Fruit fly (Drosophila melanogaster) whole organism, embryonic: ENCODE data around the gene CG13055.

Experiments
- Awh ChIP-seq: fragments of 200-800 bp; sonication (Bioruptor generic); IDR thresholded peaks from 2 replicates; pipeline ENCODE4, ENCODE4 v1.3.6; 2022; ENCODE audit warnings: missing biosample characterization, missing genetic modification characterization
- B-H2 ChIP-seq: fragments of 200-800 bp; sonication (Bioruptor generic); optimal IDR thresholded peaks from 2 replicates; lab custom pipeline; 2018; ENCODE audit warnings: missing biosample characterization, mild to moderate bottlenecking, missing genetic modification characterization
- C15 ChIP-seq: fragments of 200-800 bp; sonication (Bioruptor generic); IDR thresholded peaks from 3 replicates; pipeline ENCODE4 v1.3.6; 2022; ENCODE audit warnings: missing biosample characterization, missing genetic modification characterization
- CG10321 ChIP-seq: fragments of 200-800 bp; sonication (Bioruptor generic); IDR thresholded peaks from 2 replicates; pipeline ENCODE4 v1.3.6; 2022; ENCODE audit warnings: missing biosample characterization, missing genetic modification characterization
- CG10565 ChIP-seq: fragments of 200-800 bp; sonication (Bioruptor generic); optimal IDR thresholded peaks from 3 replicates; lab custom pipeline; 2016; ENCODE audit warnings: missing biosample characterization, mild to moderate bottlenecking, missing genetic modification characterization
- CG11456 ChIP-seq: fragments of 200-800 bp; sonication (Bioruptor generic); IDR thresholded peaks from 3 replicates; pipeline ENCODE4 v1.3.6; 2022; ENCODE audit warnings: missing biosample characterization, missing genetic modification characterization
- CG12219 ChIP-seq: fragments of 200-800 bp; sonication (Bioruptor generic); optimal IDR thresholded peaks from 3 replicates; lab custom pipeline; 2018; ENCODE audit warnings: missing biosample characterization, mild to moderate bottlenecking, missing genetic modification characterization
- CG1233 ChIP-seq: fragments of 200-800 bp; sonication (Bioruptor generic); optimal IDR thresholded peaks from 4 replicates; lab custom pipeline; 2018; ENCODE audit warnings: missing biosample characterization, mild to moderate bottlenecking, missing genetic modification characterization
- CG14710 ChIP-seq: fragments of 200-800 bp; sonication (Bioruptor generic); optimal IDR thresholded peaks from 3 replicates; lab custom pipeline; 2019; ENCODE audit warnings: missing biosample characterization, mild to moderate bottlenecking, missing genetic modification characterization, moderate library complexity
- CG17186 ChIP-seq: fragments of 200-800 bp; sonication (Bioruptor generic); optimal IDR thresholded peaks from 3 replicates; lab custom pipeline; 2017; ENCODE audit warnings: missing biosample characterization, missing genetic modification reagents, missing genetic modification characterization
- CG17328 ChIP-seq: fragments of 200-800 bp; sonication (Bioruptor generic); IDR thresholded peaks from 2 replicates; pipeline ENCODE4 v1.3.6; 2022; ENCODE audit warnings: missing biosample characterization, missing genetic modification characterization
- CG1792 ChIP-seq: fragments of 200-800 bp; sonication (Bioruptor generic); optimal IDR thresholded peaks from 2 replicates; lab custom pipeline; 2016; ENCODE audit warnings: missing biosample characterization, missing genetic modification characterization
- CG18011 ChIP-seq: fragments of 200-800 bp; sonication (Bioruptor generic); optimal IDR thresholded peaks from 2 replicates; lab custom pipeline; 2017; ENCODE audit warnings: missing biosample characterization, missing genetic modification characterization, mild to moderate bottlenecking, moderate library complexity, missing genotype
- CG1832 ChIP-seq: fragments of 200-800 bp; sonication (Bioruptor generic); optimal IDR thresholded peaks from 2 replicates; lab custom pipeline; 2017; ENCODE audit warnings: missing biosample characterization, mild to moderate bottlenecking, missing genetic modification characterization, inconsistent platforms
- CG2120 ChIP-seq: fragments of 200-800 bp; sonication (Bioruptor generic); optimal IDR thresholded peaks from 3 replicates; lab custom pipeline; 2016; ENCODE audit warnings: missing biosample characterization, missing genetic modification characterization
- CG2129 ChIP-seq: fragments of 200-800 bp; sonication (Bioruptor generic); IDR thresholded peaks from 2 replicates; pipeline ENCODE4 v1.3.6; 2022; ENCODE audit warnings: missing biosample characterization, missing genetic modification characterization; ENCODE audit not compliant: partially characterized antibody
- CG2875 ChIP-seq: fragments of 200-800 bp; sonication (Bioruptor generic); optimal IDR thresholded peaks from 2 replicates; lab custom pipeline; 2017; ENCODE audit warnings: missing biosample characterization, mild to moderate bottlenecking, missing genetic modification characterization, missing genetic modification reagents
- CG3281 ChIP-seq: fragments of 200-800 bp; sonication (Bioruptor generic); optimal IDR thresholded peaks from 3 replicates; lab custom pipeline; 2017; ENCODE audit warnings: missing biosample characterization, mild to moderate bottlenecking, missing genetic modification characterization
- CG4328 ChIP-seq: fragments of 200-800 bp; sonication (Bioruptor generic); optimal IDR thresholded peaks from 3 replicates; lab custom pipeline; 2017; ENCODE audit warnings: missing biosample characterization, missing genetic modification reagents, missing genetic modification characterization
- CG5180 ChIP-seq: fragments of 200-800 bp; sonication (Bioruptor generic); optimal IDR thresholded peaks from 3 replicates; lab custom pipeline; 2017; ENCODE audit warnings: missing biosample characterization, missing genetic modification characterization, mild to moderate bottlenecking, moderate library complexity, missing genetic modification reagents
- CG6254 ChIP-seq: fragments of 200-800 bp; sonication (Bioruptor generic); optimal IDR thresholded peaks from 3 replicates; lab custom pipeline; 2017; ENCODE audit warnings: mild to moderate bottlenecking, missing biosample characterization, missing genetic modification reagents, missing genetic modification characterization
- CG6272 ChIP-seq: fragments of 200-800 bp; sonication (Bioruptor generic); IDR thresholded peaks from 2 replicates; pipeline ENCODE4 v1.3.6; 2022; ENCODE audit warnings: missing biosample characterization, missing genetic modification characterization
- CG6654 ChIP-seq: fragments of 200-800 bp; sonication (Bioruptor generic); optimal IDR thresholded peaks from 2 replicates; lab custom pipeline; 2017; ENCODE audit warnings: missing biosample characterization, mild to moderate bottlenecking, missing genetic modification characterization
- CG9727 ChIP-seq: fragments of 200-800 bp; sonication (Bioruptor generic); optimal IDR thresholded peaks from 3 replicates; lab custom pipeline; 2017; ENCODE audit warnings: missing biosample characterization, mild to moderate bottlenecking, missing genetic modification characterization
- CTCF ChIP-seq: fragments of 200-800 bp; sonication (Bioruptor generic); optimal IDR thresholded peaks from 2 replicates; lab custom pipeline; 2017; ENCODE audit warnings: missing biosample characterization, mild to moderate bottlenecking, missing genetic modification characterization, moderate library complexity
- CkIIα-i1 ChIP-seq: fragments of 200-800 bp; sonication (Bioruptor generic); IDR thresholded peaks from 2 replicates; pipeline ENCODE4 v1.3.6; 2022; ENCODE audit warnings: missing biosample characterization, missing genetic modification characterization
- Dad ChIP-seq: fragments of 200-800 bp; sonication (Bioruptor generic); optimal IDR thresholded peaks from 3 replicates; lab custom pipeline; 2016; ENCODE audit warnings: missing biosample characterization, missing genetic modification characterization
- Hr51 ChIP-seq, 2 experiments: fragments of 200-800 bp; sonication (Bioruptor generic); optimal IDR thresholded peaks; 2 replicates in 1 of 2; 3 replicates in 1 of 2; lab custom pipeline; 2016 to 2018; ENCODE audit warnings: missing biosample characterization in 2 of 2, missing genetic modification characterization in 2 of 2, mild to moderate bottlenecking in 1 of 2, moderate library complexity in 1 of 2
- Hsf ChIP-seq: fragments of 200-800 bp; sonication (Bioruptor generic); optimal IDR thresholded peaks from 3 replicates; lab custom pipeline; 2016; ENCODE audit warnings: missing biosample characterization, missing genetic modification characterization
- Kr ChIP-seq: fragments of 200-800 bp; sonication (Bioruptor generic); optimal IDR thresholded peaks from 2 replicates; lab custom pipeline; 2017; ENCODE audit warnings: missing biosample characterization, mild to moderate bottlenecking, missing genetic modification characterization
- Lim3 ChIP-seq: fragments of 200-800 bp; sonication (Bioruptor generic); IDR thresholded peaks from 2 replicates; pipeline ENCODE4 v1.3.6; 2022; ENCODE audit warnings: missing biosample characterization, missing genetic modification characterization
- Optix ChIP-seq: fragments of 200-800 bp; sonication (Bioruptor generic); IDR thresholded peaks from 3 replicates; pipeline ENCODE4 v1.3.6; 2022; ENCODE audit warnings: missing biosample characterization, missing genetic modification characterization
- Stat92E ChIP-seq, 3 experiments: fragments of >200 bp in 2 of 3; fragments of 200-800 bp in 1 of 3; sonication (Bioruptor generic) in 1 of 3; optimal IDR thresholded peaks; 2 replicates each; lab custom pipeline; 2017 to 2019; ENCODE audit warnings: missing biosample characterization in 3 of 3, missing genetic modification characterization in 3 of 3, mild to moderate bottlenecking in 1 of 3, moderate library complexity in 1 of 3
- abd-A ChIP-seq: fragments of 200-800 bp; sonication (Bioruptor generic); optimal IDR thresholded peaks from 3 replicates; lab custom pipeline; 2019; ENCODE audit warnings: missing biosample characterization, mild to moderate bottlenecking, missing genetic modification characterization, moderate library complexity
- ara ChIP-seq: fragments of 200-800 bp; sonication (Bioruptor generic); IDR thresholded peaks from 2 replicates; pipeline ENCODE4 v1.3.6; 2022; ENCODE audit warnings: missing biosample characterization, missing genetic modification characterization
- ato ChIP-seq: fragments of 200-800 bp; sonication (Bioruptor generic); IDR thresholded peaks from 2 replicates; pipeline ENCODE4 v1.3.6; 2022; ENCODE audit warnings: missing biosample characterization, missing genetic modification characterization; ENCODE audit not compliant: partially characterized antibody
- bsh ChIP-seq, 2 experiments: fragments of 200-800 bp; sonication (Bioruptor generic); optimal IDR thresholded peaks; 2 replicates each; lab custom pipeline; 2017 to 2018; ENCODE audit warnings: mild to moderate bottlenecking in 2 of 2, missing biosample characterization in 2 of 2, missing genetic modification characterization in 2 of 2, moderate library complexity in 1 of 2
- dysf ChIP-seq: fragments of 200-800 bp; sonication (Bioruptor generic); IDR thresholded peaks from 3 replicates; pipeline ENCODE4 v1.3.6; 2022; ENCODE audit warnings: missing biosample characterization, missing genetic modification characterization
- ewg ChIP-seq: fragments of 200-800 bp; sonication (Bioruptor generic); optimal IDR thresholded peaks from 3 replicates; lab custom pipeline; 2017; ENCODE audit warnings: mild to moderate bottlenecking, missing biosample characterization, missing genetic modification reagents, missing genetic modification characterization
- exex ChIP-seq: fragments of 200-800 bp; sonication (Bioruptor generic); optimal IDR thresholded peaks from 4 replicates; lab custom pipeline; 2018; ENCODE audit warnings: missing biosample characterization, mild to moderate bottlenecking, missing genetic modification characterization, moderate library complexity
- gem ChIP-seq: fragments of 200-800 bp; sonication (Bioruptor generic); optimal IDR thresholded peaks from 2 replicates; lab custom pipeline; 2019; ENCODE audit warnings: missing biosample characterization, mild to moderate bottlenecking, missing genetic modification characterization, moderate library complexity
- jigr1 ChIP-seq: fragments of 200-800 bp; sonication (Bioruptor generic); IDR thresholded peaks from 3 replicates; pipeline ENCODE4 v1.3.6; 2022; ENCODE audit warnings: missing biosample characterization, missing genetic modification characterization
- luna ChIP-seq: fragments of 200-800 bp; sonication (Bioruptor generic); optimal IDR thresholded peaks from 2 replicates; lab custom pipeline; 2016; ENCODE audit warnings: missing biosample characterization, missing genetic modification characterization
- psq ChIP-seq: fragments of 200-800 bp; sonication (Bioruptor generic); optimal IDR thresholded peaks from 2 replicates; lab custom pipeline; 2017; ENCODE audit warnings: missing biosample characterization, missing genetic modification characterization
- rib ChIP-seq: fragments of 200-800 bp; sonication (Bioruptor generic); IDR thresholded peaks from 2 replicates; pipeline ENCODE4 v1.3.6; 2022; ENCODE audit warnings: missing biosample characterization, missing genetic modification characterization
- schlank ChIP-seq: fragments of 200-800 bp; sonication (Bioruptor generic); optimal IDR thresholded peaks from 2 replicates; lab custom pipeline; 2018; ENCODE audit warnings: missing biosample characterization, mild to moderate bottlenecking, missing genetic modification characterization
- slp2 ChIP-seq: fragments of 200-800 bp; sonication (Bioruptor generic); optimal IDR thresholded peaks from 2 replicates; lab custom pipeline; 2016; ENCODE audit warnings: missing biosample characterization, missing genetic modification characterization
- so ChIP-seq: fragments of 200-800 bp; sonication (Bioruptor generic); IDR thresholded peaks from 3 replicates; pipeline ENCODE4 v1.3.6; 2022; ENCODE audit warnings: missing biosample characterization, missing genetic modification characterization
- sqz ChIP-seq: fragments of 200-800 bp; sonication (Bioruptor generic); optimal IDR thresholded peaks from 3 replicates; lab custom pipeline; 2018; ENCODE audit warnings: missing biosample characterization, mild to moderate bottlenecking, missing genetic modification characterization
- tio ChIP-seq: fragments of 200-800 bp; sonication (Bioruptor generic); optimal IDR thresholded peaks from 2 replicates; lab custom pipeline; 2017; ENCODE audit warnings: missing biosample characterization, missing genetic modification characterization, inconsistent platforms

CG13055 gene

DNA sequence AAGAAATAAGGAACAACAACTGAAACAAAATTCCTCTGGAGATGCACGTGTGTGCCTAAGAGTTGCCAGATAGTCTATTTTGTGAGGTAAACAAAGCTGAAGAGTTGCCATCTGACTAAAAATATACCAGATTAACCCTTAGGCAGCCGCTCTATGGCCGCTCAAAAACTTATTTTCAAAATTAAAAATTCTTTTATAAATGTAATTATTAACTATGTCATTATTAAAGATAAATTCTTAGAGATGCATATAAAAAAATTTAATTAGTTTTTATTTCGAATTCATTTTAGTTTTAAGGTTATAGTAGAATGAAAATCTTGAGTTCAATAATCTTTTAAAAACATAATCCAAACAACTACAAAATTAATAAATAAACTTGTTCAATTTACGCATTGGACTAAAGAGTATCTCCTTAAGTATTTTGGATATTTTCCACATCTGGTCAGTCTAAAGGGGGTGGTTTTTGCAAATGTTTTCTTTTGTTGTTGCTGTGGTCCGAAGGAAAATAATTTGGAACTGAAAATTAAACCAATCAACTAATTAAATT, 23.4 kb downstream of the CG13055 start, which contains the start of gene Tmx3 (continued):
- peak; percentile 87 for TF ChIP-seq ara (GFP tag; lab: Robert Waterston, UW)
- peak; percentile 27 for TF ChIP-seq schlank (tag; lab: Kevin White, UChicago)
- TF ChIP-seq CG6272, result peak; percentile 92
- TF ChIP-seq CTCF (GFP tag; lab: Kevin White, UChicago), result no peak
- peak in 1 of 3 experiments; percentile 45 for TF ChIP-seq Stat92E (GFP tag; optimal IDR thresholded peaks at IDR 0.05; lab: Kevin White, UChicago)
- TF ChIP-seq tio (GFP tag; lab: Kevin White, UChicago), result peak; percentile 91
- peak; percentile 82 for TF ChIP-seq CG9727 (GFP tag; lab: Kevin White, UChicago)
- peak; percentile 77 for TF ChIP-seq jigr1 (GFP tag; lab: Robert Waterston, UW)
- no peak for TF ChIP-seq CG12219
- peak; percentile 89 for TF ChIP-seq CG17328 (GFP tag; lab: Robert Waterston, UW)
- TF ChIP-seq Optix (GFP tag; lab: Robert Waterston, UW), result peak; percentile 68; the same call in 2 of the 3 replicates
- peak; percentile 92 for TF ChIP-seq rib (GFP tag; lab: Robert Waterston, UW)
- TF ChIP-seq CG17186 (GFP tag; lab: Kevin White, UChicago), result peak; percentile 11
- peak; percentile 12 for TF ChIP-seq CG1792 (GFP tag; lab: Kevin White, UChicago)
- peak; percentile 93 for TF ChIP-seq CG14710 (tag; lab: Kevin White, UChicago)
- peak; percentile 70 for TF ChIP-seq Hsf
- peak; percentile 88 for TF ChIP-seq CG2120 (GFP tag; lab: Kevin White, UChicago)
- TF ChIP-seq Lim3, result 0 out of 2 replicates have a peak, but pooled peaks have one; percentile 32
- TF ChIP-seq Kr (GFP tag; lab: Kevin White, UChicago), result no peak
- TF ChIP-seq CG10565 (GFP tag; lab: Kevin White, UChicago), result no peak
- peak; percentile 77; the same call in 2 of the 3 replicates for TF ChIP-seq so
- TF ChIP-seq Awh, result peak; percentile 88
- TF ChIP-seq luna, result no peak
- TF ChIP-seq gem (tag; lab: Kevin White, UChicago), result peak; percentile 96
- peak; percentile 33 for TF ChIP-seq CG6654
- peak; percentile 28 for TF ChIP-seq CG6254
- TF ChIP-seq ato, result no peak
- peak; percentile 55; the same call in 1 of the 2 replicates for TF ChIP-seq CG10321 (GFP tag; lab: Robert Waterston, UW)
- no peak for TF ChIP-seq exex (tag; lab: Kevin White, UChicago)
- peak; percentile 92; the same call in 2 of the 3 replicates for TF ChIP-seq dysf (GFP tag; lab: Robert Waterston, UW)
- no peak for TF ChIP-seq B-H2
- peak; percentile 58 for TF ChIP-seq Dad (GFP tag; lab: Kevin White, UChicago)
- no peak for TF ChIP-seq sqz
- no peak for TF ChIP-seq CkIIα-i1 (GFP tag; lab: Robert Waterston, UW)
- no peak for TF ChIP-seq CG1832 (GFP tag; lab: Kevin White, UChicago)
- peak; percentile 9 for TF ChIP-seq CG5180 (GFP tag; lab: Kevin White, UChicago)
- TF ChIP-seq CG2875 (GFP tag; lab: Kevin White, UChicago), result peak; percentile 54
- peak; percentile 76; the same call in 2 of the 3 replicates for TF ChIP-seq C15 (GFP tag; lab: Robert Waterston, UW)
- no peak for TF ChIP-seq CG2129 (GFP tag; lab: Robert Waterston, UW)
- peak; percentile 57 for TF ChIP-seq CG18011 (GFP tag; lab: Kevin White, UChicago)
- peak; percentile 85 for TF ChIP-seq CG1233 (GFP tag; lab: Kevin White, UChicago)
- TF ChIP-seq abd-A (tag; lab: Kevin White, UChicago), result no peak
- TF ChIP-seq CG11456 (GFP tag; lab: Robert Waterston, UW), result peak; percentile 95
- peak in 1 of 2 experiments; percentile 90 for TF ChIP-seq bsh (GFP tag; optimal IDR thresholded peaks at IDR 0.05; lab: Kevin White, UChicago)
- peak; percentile 32 for TF ChIP-seq slp2
- TF ChIP-seq CG3281 (GFP tag; lab: Kevin White, UChicago), result peak; percentile 74
- TF ChIP-seq Hr51 (GFP tag; optimal IDR thresholded peaks at IDR 0.05; lab: Kevin White, UChicago), result peak; percentile 74 to 89
- peak; percentile 23 for TF ChIP-seq CG4328 (GFP tag; lab: Kevin White, UChicago)
- TF ChIP-seq ewg (GFP tag; lab: Kevin White, UChicago), result peak; percentile 70
- peak; percentile 58 for TF ChIP-seq psq
